Fruit fly (Drosophila melanogaster) whole organism, embryonic: ENCODE measurements around the gene ninaE.
A peak's percentile ranks its signal among the peaks of the same experiment; 100 is the strongest.

Experiments
- B-H1 ChIP-seq: fragments of 200-800 bp; sonication (Bioruptor generic); IDR thresholded peaks from 3 replicates; pipeline ENCODE4 v1.3.6; 2022; ENCODE audit warnings: missing biosample characterization, missing genetic modification characterization
- BEAF-32 ChIP-seq: fragments of 200-800 bp; sonication (Bioruptor generic); optimal IDR thresholded peaks from 3 replicates; lab custom pipeline; 2017; ENCODE audit warnings: missing biosample characterization, missing genetic modification characterization, mild to moderate bottlenecking, moderate library complexity, missing genetic modification reagents
- Bgb ChIP-seq: fragments of 200-800 bp; sonication (Bioruptor generic); IDR thresholded peaks from 2 replicates; pipeline ENCODE4 v1.3.6; 2022; ENCODE audit warnings: missing biosample characterization, missing genetic modification characterization; ENCODE audit not compliant: partially characterized antibody
- C15 ChIP-seq: fragments of 200-800 bp; sonication (Bioruptor generic); IDR thresholded peaks from 3 replicates; pipeline ENCODE4 v1.3.6; 2022; ENCODE audit warnings: missing biosample characterization, missing genetic modification characterization
- CG1024 ChIP-seq: fragments of 200-800 bp; sonication (Bioruptor generic); IDR thresholded peaks from 2 replicates; pipeline ENCODE4 v1.3.6; 2022; ENCODE audit warnings: missing biosample characterization, missing genetic modification characterization
- CG10654 ChIP-seq: fragments of 200-800 bp; sonication (Bioruptor generic); optimal IDR thresholded peaks from 2 replicates; lab custom pipeline; 2016; ENCODE audit warnings: missing biosample characterization, missing genetic modification characterization
- CG11456 ChIP-seq: fragments of 200-800 bp; sonication (Bioruptor generic); IDR thresholded peaks from 3 replicates; pipeline ENCODE4 v1.3.6; 2022; ENCODE audit warnings: missing biosample characterization, missing genetic modification characterization
- CG12744 ChIP-seq: fragments of 200-800 bp; sonication (Bioruptor generic); optimal IDR thresholded peaks from 2 replicates; lab custom pipeline; 2016; ENCODE audit warnings: missing biosample characterization, missing genetic modification characterization
- CG12942 ChIP-seq: fragments of 200-800 bp; sonication (Bioruptor generic); optimal IDR thresholded peaks from 3 replicates; lab custom pipeline; 2016; ENCODE audit warnings: missing biosample characterization, missing genetic modification characterization
- CG14014 ChIP-seq: fragments of 200-800 bp; sonication (Bioruptor generic); IDR thresholded peaks from 2 replicates; pipeline ENCODE4 v1.3.6; 2022; ENCODE audit warnings: missing biosample characterization, missing genetic modification characterization
- CG15696 ChIP-seq: fragments of 200-800 bp; sonication (Bioruptor generic); optimal IDR thresholded peaks from 2 replicates; lab custom pipeline; 2019; ENCODE audit warnings: missing biosample characterization, mild to moderate bottlenecking, missing genetic modification characterization, moderate library complexity
- CG17385 ChIP-seq: fragments of 200-800 bp; sonication (Bioruptor generic); optimal IDR thresholded peaks from 3 replicates; lab custom pipeline; 2018; ENCODE audit warnings: missing biosample characterization, mild to moderate bottlenecking, missing genetic modification characterization
- CG17568 ChIP-seq: fragments of 200-800 bp; sonication (Bioruptor generic); optimal IDR thresholded peaks from 2 replicates; lab custom pipeline; 2018; ENCODE audit warnings: missing biosample characterization, mild to moderate bottlenecking, missing genetic modification characterization, moderate library complexity
- CG17829 ChIP-seq: fragments of 200-800 bp; optimal IDR thresholded peaks from 2 replicates; lab custom pipeline; 2019; ENCODE audit warnings: missing biosample characterization, mild to moderate bottlenecking, missing genetic modification characterization, moderate library complexity
- CG1792 ChIP-seq: fragments of 200-800 bp; sonication (Bioruptor generic); optimal IDR thresholded peaks from 2 replicates; lab custom pipeline; 2016; ENCODE audit warnings: missing biosample characterization, missing genetic modification characterization
- CG30020 ChIP-seq: fragments of 200-800 bp; optimal IDR thresholded peaks from 2 replicates; lab custom pipeline; 2019; ENCODE audit warnings: missing biosample characterization, mild to moderate bottlenecking, missing genetic modification characterization, moderate library complexity
- CG31388 ChIP-seq: fragments of 200-800 bp; sonication (Bioruptor generic); optimal IDR thresholded peaks from 2 replicates; lab custom pipeline; 2016; ENCODE audit warnings: missing biosample characterization, missing genetic modification characterization
- CG4328 ChIP-seq: fragments of 200-800 bp; sonication (Bioruptor generic); optimal IDR thresholded peaks from 3 replicates; lab custom pipeline; 2017; ENCODE audit warnings: missing biosample characterization, missing genetic modification reagents, missing genetic modification characterization
- CG6175 ChIP-seq: fragments of 200-800 bp; sonication (Bioruptor generic); IDR thresholded peaks from 3 replicates; pipeline ENCODE4 v1.3.6; 2022; ENCODE audit warnings: missing biosample characterization, missing genetic modification characterization
- CG9437 ChIP-seq: fragments of 200-800 bp; sonication (Bioruptor generic); optimal IDR thresholded peaks from 2 replicates; lab custom pipeline; 2018; ENCODE audit warnings: missing biosample characterization, mild to moderate bottlenecking, missing genetic modification characterization
- GATAe ChIP-seq: fragments of 200-800 bp; sonication (Bioruptor generic); conservative IDR thresholded peaks from 2 replicates; pipeline ENCODE4 v1.3.6; 2022; ENCODE audit warnings: missing biosample characterization, missing genetic modification characterization
- HLHmδ ChIP-seq: fragments of 200-800 bp; sonication (Bioruptor generic); optimal IDR thresholded peaks from 2 replicates; lab custom pipeline; 2018; ENCODE audit warnings: missing biosample characterization, mild to moderate bottlenecking, missing genetic modification characterization, moderate library complexity
- HmgZ ChIP-seq: fragments of 200-800 bp; sonication (Bioruptor generic); optimal IDR thresholded peaks from 2 replicates; lab custom pipeline; 2018; ENCODE audit warnings: missing biosample characterization, mild to moderate bottlenecking, missing genetic modification characterization
- Hr3 ChIP-seq: fragments of 200-800 bp; sonication (Bioruptor generic); optimal IDR thresholded peaks from 3 replicates; lab custom pipeline; 2016; ENCODE audit warnings: missing biosample characterization, missing genetic modification characterization
- Mrtf ChIP-seq: fragments of 200-800 bp; sonication (Bioruptor generic); IDR thresholded peaks from 3 replicates; pipeline ENCODE4 v1.3.6; 2022; ENCODE audit warnings: missing biosample characterization, missing genetic modification characterization
- Opbp ChIP-seq: fragments of 200-800 bp; sonication (Bioruptor generic); IDR thresholded peaks from 3 replicates; pipeline ENCODE4 v1.3.6; 2022; ENCODE audit warnings: missing biosample characterization, missing genetic modification characterization; ENCODE audit not compliant: partially characterized antibody
- Scr ChIP-seq: fragments of 200-800 bp; sonication (Bioruptor generic); IDR thresholded peaks from 2 replicates; pipeline ENCODE4 v1.3.6; 2022; ENCODE audit warnings: missing biosample characterization, missing genetic modification characterization; ENCODE audit not compliant: partially characterized antibody
- Taf1 ChIP-seq: fragments of 200-800 bp; sonication (Bioruptor generic); IDR thresholded peaks from 2 replicates; pipeline ENCODE4 v1.3.6; 2022; ENCODE audit warnings: missing biosample characterization, missing genetic modification characterization
- Usf ChIP-seq: fragments of 200-800 bp; sonication (Bioruptor generic); optimal IDR thresholded peaks from 2 replicates; lab custom pipeline; 2017; ENCODE audit warnings: missing genotype, missing biosample characterization, missing genetic modification characterization
- Xbp1 ChIP-seq: fragments of 200-800 bp; sonication (Bioruptor generic); optimal IDR thresholded peaks from 3 replicates; lab custom pipeline; 2016; ENCODE audit warnings: missing biosample characterization, mild to moderate bottlenecking, missing genetic modification characterization
- abd-A ChIP-seq: fragments of 200-800 bp; sonication (Bioruptor generic); optimal IDR thresholded peaks from 3 replicates; lab custom pipeline; 2019; ENCODE audit warnings: missing biosample characterization, mild to moderate bottlenecking, missing genetic modification characterization, moderate library complexity
- ase ChIP-seq: fragments of 200-800 bp; sonication (Bioruptor generic); IDR thresholded peaks from 3 replicates; pipeline ENCODE4 v1.3.6; 2022; ENCODE audit warnings: missing biosample characterization, missing genetic modification characterization
- ash1 ChIP-seq: fragments of 200-800 bp; sonication (Bioruptor generic); optimal IDR thresholded peaks from 2 replicates; lab custom pipeline; 2018; ENCODE audit warnings: missing biosample characterization, mild to moderate bottlenecking, missing genetic modification characterization
- caup ChIP-seq: fragments of 200-800 bp; sonication (Bioruptor generic); optimal IDR thresholded peaks from 3 replicates; lab custom pipeline; 2017; ENCODE audit warnings: missing biosample characterization, mild to moderate bottlenecking, missing genetic modification characterization, moderate library complexity; ENCODE audit not compliant: severe bottlenecking
- chif ChIP-seq, 2 experiments: fragments of 200-800 bp; sonication (Bioruptor generic); optimal IDR thresholded peaks; 3 replicates each; lab custom pipeline; 2016; ENCODE audit warnings: missing biosample characterization in 2 of 2, missing genetic modification characterization in 2 of 2
- ci ChIP-seq: fragments of 200-800 bp; sonication (Bioruptor generic); IDR thresholded peaks from 3 replicates; pipeline ENCODE4 v1.3.6; 2022; ENCODE audit warnings: missing biosample characterization, missing genetic modification characterization
- crol ChIP-seq: fragments of 200-800 bp; sonication (Bioruptor generic); IDR thresholded peaks from 2 replicates; pipeline ENCODE4 v1.3.6; 2022; ENCODE audit warnings: missing biosample characterization, missing genetic modification characterization
- danr ChIP-seq: fragments of 200-800 bp; sonication (Bioruptor generic); IDR thresholded peaks from 2 replicates; pipeline ENCODE4 v1.3.6; 2022; ENCODE audit warnings: missing biosample characterization, missing genetic modification characterization
- dati ChIP-seq: fragments of 200-800 bp; sonication (Bioruptor generic); IDR thresholded peaks from 2 replicates; pipeline ENCODE4 v1.3.6; 2022; ENCODE audit warnings: missing biosample characterization, missing genetic modification characterization
- disco-r ChIP-seq: fragments of 200-800 bp; sonication (Bioruptor generic); optimal IDR thresholded peaks from 2 replicates; lab custom pipeline; 2016; ENCODE audit warnings: missing biosample characterization, missing genetic modification characterization
- org-1 ChIP-seq: fragments of 200-800 bp; sonication (Bioruptor generic); optimal IDR thresholded peaks from 2 replicates; lab custom pipeline; 2017; ENCODE audit warnings: missing biosample characterization, missing genetic modification characterization
- otp ChIP-seq: fragments of 200-800 bp; sonication (Bioruptor generic); IDR thresholded peaks from 3 replicates; pipeline ENCODE4, ENCODE4 v1.3.6; 2022; ENCODE audit warnings: missing biosample characterization, missing genetic modification characterization
- peb ChIP-seq: fragments of 200-800 bp; sonication (Bioruptor generic); IDR thresholded peaks from 2 replicates; pipeline ENCODE4 v1.3.6; 2022; ENCODE audit warnings: missing biosample characterization, missing genetic modification characterization
- ranshi ChIP-seq: fragments of 200-800 bp; sonication (Bioruptor generic); IDR thresholded peaks from 2 replicates; pipeline ENCODE4 v1.3.6; 2022; ENCODE audit warnings: missing biosample characterization, missing genetic modification characterization
- schlank ChIP-seq: fragments of 200-800 bp; sonication (Bioruptor generic); optimal IDR thresholded peaks from 2 replicates; lab custom pipeline; 2018; ENCODE audit warnings: missing biosample characterization, mild to moderate bottlenecking, missing genetic modification characterization
- shn ChIP-seq: fragments of 200-800 bp; sonication (Bioruptor generic); optimal IDR thresholded peaks from 3 replicates; lab custom pipeline; 2016; ENCODE audit warnings: missing biosample characterization, missing genetic modification characterization
- tin ChIP-seq: fragments of 200-800 bp; sonication (Bioruptor generic); optimal IDR thresholded peaks from 3 replicates; lab custom pipeline; 2016; ENCODE audit warnings: missing biosample characterization, missing genetic modification characterization
- trem ChIP-seq: fragments of 200-800 bp; optimal IDR thresholded peaks from 3 replicates; lab custom pipeline; 2019; ENCODE audit warnings: missing biosample characterization, mild to moderate bottlenecking, missing genetic modification characterization, moderate library complexity
- z ChIP-seq: fragments of 200-800 bp; sonication (Bioruptor generic); IDR thresholded peaks from 3 replicates; pipeline ENCODE4 v1.3.6; 2022; ENCODE audit warnings: missing biosample characterization, missing genetic modification characterization
- zf30C ChIP-seq: fragments of 200-800 bp; sonication (Bioruptor generic); optimal IDR thresholded peaks from 3 replicates; lab custom pipeline; 2018; ENCODE audit warnings: missing biosample characterization, mild to moderate bottlenecking, missing genetic modification characterization

The ninaE gene

dm6 chr3R:19902328-19902727 is 14.3 kb upstream of the ninaE start (continued):
- TF ChIP-seq shn (no peak), CG17568 (GFP tag; lab: Kevin White, UChicago) (no peak), CG15696 (tag; lab: Kevin White, UChicago) (no peak), CG31388 (GFP tag; lab: Kevin White, UChicago) (no peak), tin (no peak), abd-A (tag; lab: Kevin White, UChicago) (no peak), schlank (tag; lab: Kevin White, UChicago) (no peak), crol (GFP tag; lab: Robert Waterston, UW) (no peak), Hr3 (GFP tag; lab: Kevin White, UChicago) (no peak), ase (no peak), HmgZ (tag; lab: Kevin White, UChicago) (no peak), caup (GFP tag; lab: Kevin White, UChicago) (peak; percentile 9), GATAe (GFP tag; lab: Robert Waterston, UW) (no peak), ranshi (GFP tag; lab: Robert Waterston, UW) (peak; percentile 24; the same call in 1 of the 2 replicates), Usf (GFP tag; lab: Kevin White, UChicago) (no peak), trem (tag; lab: Kevin White, UChicago) (no peak), B-H1 (GFP tag; lab: Robert Waterston, UW) (no peak), zf30C (no peak), HLHmδ (GFP tag; lab: Kevin White, UChicago) (no peak), CG17385 (no peak), Taf1 (GFP tag; lab: Robert Waterston, UW) (no peak), CG11456 (GFP tag; lab: Robert Waterston, UW) (no peak), CG14014 (GFP tag; lab: Robert Waterston, UW) (peak; percentile 65; the same call in 1 of the 2 replicates), BEAF-32 (GFP tag; lab: Kevin White, UChicago) (no peak), Mrtf (GFP tag; lab: Robert Waterston, UW) (0 out of 3 replicates have a peak, but pooled peaks have one; percentile 40), CG10654 (GFP tag; lab: Kevin White, UChicago) (no peak), Scr (no peak), chif (GFP tag; optimal IDR thresholded peaks at IDR 0.05; lab: Kevin White, UChicago) (no peak), peb (GFP tag; lab: Robert Waterston, UW) (no peak), dati (GFP tag; lab: Robert Waterston, UW) (no peak), CG4328 (GFP tag; lab: Kevin White, UChicago) (no peak), otp (GFP tag; lab: Robert Waterston, UW) (no peak), CG30020 (tag; lab: Kevin White, UChicago) (no peak), Opbp (GFP tag; lab: Robert Waterston, UW) (no peak), Bgb (GFP tag; lab: Robert Waterston, UW) (no peak), CG12744 (no peak), CG1024 (GFP tag; lab: Robert Waterston, UW) (0 out of 2 replicates have a peak, but pooled peaks have one; percentile 18), CG12942 (GFP tag; lab: Kevin White, UChicago) (no peak), C15 (GFP tag; lab: Robert Waterston, UW) (no peak), ash1 (GFP tag; lab: Kevin White, UChicago) (no peak), disco-r (no peak), CG17829 (no peak), Xbp1 (GFP tag; lab: Kevin White, UChicago) (no peak), danr (GFP tag; lab: Robert Waterston, UW) (no peak), CG6175 (GFP tag; lab: Robert Waterston, UW) (0 out of 3 replicates have a peak, but pooled peaks have one; percentile 24), CG1792 (GFP tag; lab: Kevin White, UChicago) (no peak), z (GFP tag; lab: Robert Waterston, UW) (no peak), org-1 (GFP tag; lab: Kevin White, UChicago) (no peak), CG9437 (no peak), ci (GFP tag; lab: Robert Waterston, UW) (no peak)
